Fruit fly (Drosophila melanogaster) whole organism, embryonic: ENCODE results near the gene kin17.

Experiments used
- Adf1 ChIP-seq: fragments of 200-800 bp; sonication (Bioruptor generic); IDR thresholded peaks from 2 replicates; pipeline ENCODE4 v1.3.6; 2022; ENCODE audit warnings: missing biosample characterization, missing genetic modification characterization
- Bgb ChIP-seq: fragments of 200-800 bp; sonication (Bioruptor generic); IDR thresholded peaks from 2 replicates; pipeline ENCODE4 v1.3.6; 2022; ENCODE audit warnings: missing biosample characterization, missing genetic modification characterization; ENCODE audit not compliant: partially characterized antibody
- CG10543 ChIP-seq: fragments of 200-800 bp; sonication (Bioruptor generic); optimal IDR thresholded peaks from 3 replicates; lab custom pipeline; 2017; ENCODE audit warnings: missing biosample characterization, mild to moderate bottlenecking, missing genetic modification characterization, moderate library complexity
- CG12769 ChIP-seq: fragments of 200-800 bp; sonication (Bioruptor generic); optimal IDR thresholded peaks from 2 replicates; lab custom pipeline; 2019; ENCODE audit warnings: missing biosample characterization, mild to moderate bottlenecking, missing genetic modification characterization, moderate library complexity
- CG15514 ChIP-seq: fragments of 200-800 bp; sonication (Bioruptor generic); optimal IDR thresholded peaks from 3 replicates; lab custom pipeline; 2017; ENCODE audit warnings: missing biosample characterization, missing genetic modification characterization, mild to moderate bottlenecking, moderate library complexity, missing genetic modification reagents
- CG1602 ChIP-seq: fragments of 200-800 bp; sonication (Bioruptor generic); optimal IDR thresholded peaks from 3 replicates; lab custom pipeline; 2016; ENCODE audit warnings: missing biosample characterization, missing genetic modification characterization
- CG17359 ChIP-seq: fragments of 200-800 bp; sonication (Bioruptor generic); optimal IDR thresholded peaks from 3 replicates; lab custom pipeline; 2018; ENCODE audit warnings: missing biosample characterization, mild to moderate bottlenecking, missing genetic modification characterization, moderate library complexity
- CG18764 ChIP-seq: fragments of 200-800 bp; sonication (Bioruptor generic); optimal IDR thresholded peaks from 3 replicates; lab custom pipeline; 2016; ENCODE audit warnings: missing biosample characterization, missing genetic modification characterization
- CG30403 ChIP-seq: fragments of 200-800 bp; sonication (Bioruptor generic); optimal IDR thresholded peaks from 3 replicates; lab custom pipeline; 2016; ENCODE audit warnings: missing biosample characterization, missing genetic modification characterization
- CG31224 ChIP-seq: fragments of 200-800 bp; sonication (Bioruptor generic); IDR thresholded peaks from 2 replicates; pipeline ENCODE4 v1.3.6; 2022; ENCODE audit warnings: missing biosample characterization, missing genetic modification characterization
- CG31388 ChIP-seq: fragments of 200-800 bp; sonication (Bioruptor generic); optimal IDR thresholded peaks from 2 replicates; lab custom pipeline; 2016; ENCODE audit warnings: missing biosample characterization, missing genetic modification characterization
- CG34422 ChIP-seq: fragments of 200-800 bp; sonication (Bioruptor generic); IDR thresholded peaks from 3 replicates; pipeline ENCODE4 v1.3.6; 2022; ENCODE audit warnings: missing biosample characterization, missing genetic modification characterization
- CG43689 ChIP-seq: fragments of 200-800 bp; sonication (Bioruptor generic); IDR thresholded peaks from 2 replicates; pipeline ENCODE4 v1.3.6; 2022; ENCODE audit warnings: missing biosample characterization, missing genetic modification characterization
- CG6175 ChIP-seq: fragments of 200-800 bp; sonication (Bioruptor generic); IDR thresholded peaks from 3 replicates; pipeline ENCODE4 v1.3.6; 2022; ENCODE audit warnings: missing biosample characterization, missing genetic modification characterization
- CG6813 ChIP-seq: fragments of 200-800 bp; sonication (Bioruptor generic); optimal IDR thresholded peaks from 2 replicates; lab custom pipeline; 2017; ENCODE audit warnings: missing biosample characterization, missing genetic modification characterization, mild to moderate bottlenecking, moderate library complexity, missing genetic modification reagents
- CG9215 ChIP-seq: fragments of 200-800 bp; sonication (Bioruptor generic); IDR thresholded peaks from 2 replicates; pipeline ENCODE4 v1.3.6; 2022; ENCODE audit warnings: missing biosample characterization, missing genetic modification characterization
- CTCF ChIP-seq: fragments of 200-800 bp; sonication (Bioruptor generic); optimal IDR thresholded peaks from 2 replicates; lab custom pipeline; 2017; ENCODE audit warnings: missing biosample characterization, mild to moderate bottlenecking, missing genetic modification characterization, moderate library complexity
- Drgx ChIP-seq: fragments of 200-800 bp; sonication (Bioruptor generic); IDR thresholded peaks from 2 replicates; pipeline ENCODE4 v1.3.6; 2022; ENCODE audit warnings: missing biosample characterization, missing genetic modification characterization
- Elba2 ChIP-seq: fragments of 200-800 bp; sonication (Bioruptor generic); optimal IDR thresholded peaks from 3 replicates; lab custom pipeline; 2016; ENCODE audit warnings: missing biosample characterization, missing genetic modification characterization
- HLH4C ChIP-seq: fragments of 200-800 bp; sonication (Bioruptor generic); IDR thresholded peaks from 3 replicates; pipeline ENCODE4 v1.3.6; 2022; ENCODE audit warnings: missing biosample characterization, missing genetic modification characterization; ENCODE audit not compliant: partially characterized antibody
- Hsf ChIP-seq: fragments of 200-800 bp; sonication (Bioruptor generic); optimal IDR thresholded peaks from 3 replicates; lab custom pipeline; 2016; ENCODE audit warnings: missing biosample characterization, missing genetic modification characterization
- Med ChIP-seq: fragments of 200-800 bp; sonication (Bioruptor generic); peaks from one replicate; lab custom pipeline; 2016; ENCODE audit warnings: missing biosample characterization, missing genetic modification characterization, mild to moderate bottlenecking, inconsistent platforms, moderate library complexity
- Rfx ChIP-seq: fragments of 200-800 bp; sonication (Bioruptor generic); IDR thresholded peaks from 2 replicates; pipeline ENCODE4 v1.3.6; 2022; ENCODE audit warnings: missing biosample characterization, missing genetic modification characterization
- Trl ChIP-seq, 3 experiments: fragments of >200 bp in 2 of 3; fragments of 200-800 bp in 1 of 3; sonication (Bioruptor generic) in 1 of 3; optimal IDR thresholded peaks; 2 replicates in 1 of 3; 3 replicates in 2 of 3; lab custom pipeline; 2016 to 2017; ENCODE audit warnings: missing biosample characterization in 1 of 3, missing genetic modification characterization in 1 of 3
- Xrp1 ChIP-seq: fragments of 200-800 bp; sonication (Bioruptor generic); IDR thresholded peaks from 2 replicates; pipeline ENCODE4 v1.3.6; 2022; ENCODE audit warnings: missing biosample characterization, missing genetic modification characterization
- bcd ChIP-seq: fragments of 200-800 bp; sonication (Bioruptor generic); optimal IDR thresholded peaks from 2 replicates; lab custom pipeline; 2017; ENCODE audit warnings: missing biosample characterization, mild to moderate bottlenecking, missing genetic modification characterization
- bsh ChIP-seq, 2 experiments: fragments of 200-800 bp; sonication (Bioruptor generic); optimal IDR thresholded peaks; 2 replicates each; lab custom pipeline; 2017 to 2018; ENCODE audit warnings: mild to moderate bottlenecking in 2 of 2, missing biosample characterization in 2 of 2, missing genetic modification characterization in 2 of 2, moderate library complexity in 1 of 2
- crol ChIP-seq: fragments of 200-800 bp; sonication (Bioruptor generic); IDR thresholded peaks from 2 replicates; pipeline ENCODE4 v1.3.6; 2022; ENCODE audit warnings: missing biosample characterization, missing genetic modification characterization
- eve ChIP-seq, 2 experiments: fragments of >200 bp; optimal IDR thresholded peaks; 2 replicates each; lab custom pipeline; 2017; ENCODE audit warnings: missing biosample characterization in 2 of 2, missing genetic modification characterization in 2 of 2
- fd3F ChIP-seq: fragments of 200-800 bp; sonication (Bioruptor generic); optimal IDR thresholded peaks from 2 replicates; lab custom pipeline; 2018; ENCODE audit warnings: missing biosample characterization, mild to moderate bottlenecking, missing genetic modification characterization, moderate library complexity
- fd96Cb ChIP-seq: fragments of 200-800 bp; sonication (Bioruptor generic); optimal IDR thresholded peaks from 2 replicates; lab custom pipeline; 2018; ENCODE audit warnings: missing biosample characterization, mild to moderate bottlenecking, missing genetic modification characterization, moderate library complexity
- gsb ChIP-seq: fragments of 200-800 bp; sonication (Bioruptor generic); IDR thresholded peaks from 2 replicates; pipeline ENCODE4 v1.3.6; 2022; ENCODE audit warnings: missing biosample characterization, missing genetic modification characterization
- hkb ChIP-seq, 2 experiments: fragments of 200-800 bp in 1 of 2; fragments of >200 bp in 1 of 2; sonication (Bioruptor generic) in 1 of 2; IDR thresholded peaks in 1 of 2; optimal IDR thresholded peaks in 1 of 2; 2 replicates each; pipeline versions ENCODE4 v1.3.6 to Lab custom; 2017 to 2022; ENCODE audit warnings: missing biosample characterization in 1 of 2, missing genetic modification characterization in 1 of 2
- kah ChIP-seq: fragments of 200-800 bp; sonication (Bioruptor generic); optimal IDR thresholded peaks from 2 replicates; lab custom pipeline; 2018; ENCODE audit warnings: missing biosample characterization, mild to moderate bottlenecking, missing genetic modification characterization
- lab ChIP-seq: fragments of 200-800 bp; sonication (Bioruptor generic); optimal IDR thresholded peaks from 3 replicates; lab custom pipeline; 2017; ENCODE audit warnings: missing biosample characterization, missing genetic modification characterization, mild to moderate bottlenecking, moderate library complexity, missing genetic modification reagents
- nom ChIP-seq: fragments of 200-800 bp; sonication (Bioruptor generic); optimal IDR thresholded peaks from 2 replicates; lab custom pipeline; 2017; ENCODE audit warnings: missing biosample characterization, missing genetic modification characterization, mild to moderate bottlenecking, moderate library complexity, missing genetic modification reagents
- peb ChIP-seq: fragments of 200-800 bp; sonication (Bioruptor generic); IDR thresholded peaks from 2 replicates; pipeline ENCODE4 v1.3.6; 2022; ENCODE audit warnings: missing biosample characterization, missing genetic modification characterization
- sd ChIP-seq: fragments of 200-800 bp; sonication (Bioruptor generic); optimal IDR thresholded peaks from 3 replicates; lab custom pipeline; 2018; ENCODE audit warnings: missing biosample characterization, mild to moderate bottlenecking, missing genetic modification characterization, moderate library complexity
- sens ChIP-seq: fragments of 200-800 bp; sonication (Bioruptor generic); peaks from one replicate; lab custom pipeline; 2016; ENCODE audit warnings: missing biosample characterization, missing genetic modification characterization
- sob ChIP-seq: fragments of 200-800 bp; sonication (Bioruptor generic); IDR thresholded peaks from 2 replicates; pipeline ENCODE4 v1.3.6; 2022; ENCODE audit warnings: missing biosample characterization, missing genetic modification characterization
- sug ChIP-seq: fragments of 200-800 bp; optimal IDR thresholded peaks from 2 replicates; lab custom pipeline; 2019; ENCODE audit warnings: missing biosample characterization, mild to moderate bottlenecking, missing genetic modification characterization, moderate library complexity
- vfl ChIP-seq: fragments of 200-800 bp; sonication (Bioruptor generic); optimal IDR thresholded peaks from 2 replicates; lab custom pipeline; 2016; ENCODE audit warnings: missing biosample characterization, missing genetic modification characterization
- vvl ChIP-seq: fragments of 200-800 bp; sonication (Bioruptor generic); IDR thresholded peaks from 2 replicates; pipeline ENCODE4 v1.3.6; 2022; ENCODE audit warnings: missing biosample characterization, missing genetic modification characterization
- yki ChIP-seq: fragments of >200 bp; optimal IDR thresholded peaks from 3 replicates; lab custom pipeline; 2018

kin17 gene

DNA sequence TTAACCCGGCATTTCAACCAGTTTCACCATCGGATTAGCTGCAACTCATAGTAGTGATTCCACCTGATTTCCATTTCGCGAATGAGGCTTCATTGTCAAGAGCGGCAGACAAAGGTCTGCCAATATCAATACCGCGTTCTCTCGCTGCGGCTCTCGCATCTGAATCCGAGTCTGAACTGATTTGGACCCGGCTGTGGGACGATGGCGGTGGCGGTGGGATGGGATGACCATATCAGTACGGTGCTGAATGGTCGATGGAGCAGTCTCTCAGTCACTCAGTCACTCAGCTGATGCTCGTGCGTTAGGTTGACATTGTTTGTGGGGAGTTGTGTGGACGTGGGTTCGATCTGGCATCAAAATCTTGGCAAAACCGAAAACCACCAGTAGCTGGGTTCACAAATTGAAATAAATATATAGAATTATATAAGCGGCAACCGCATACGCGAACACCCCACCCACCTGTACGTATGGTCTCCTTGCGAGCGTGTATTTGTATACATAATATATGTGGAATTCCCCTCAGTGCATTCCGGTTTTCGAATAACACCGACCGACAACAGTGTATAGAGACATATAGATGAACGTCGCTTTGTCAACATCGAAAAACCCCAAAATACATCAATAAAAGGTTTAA lies 39.5 kb upstream of the kin17 start, which contains the start of gene Spn77Ba (continued):
- TF ChIP-seq CG18764 (GFP tag; lab: Kevin White, UChicago) (no peak), CG43689 (GFP tag; lab: Robert Waterston, UW) (no peak), sd (tag; lab: Kevin White, UChicago) (peak; percentile 46), nom (GFP tag; lab: Kevin White, UChicago) (peak; percentile 84), CG31388 (GFP tag; lab: Kevin White, UChicago) (no peak), CTCF (GFP tag; lab: Kevin White, UChicago) (no peak), HLH4C (0 out of 3 replicates have a peak, but pooled peaks have one; percentile 31), Elba2 (GFP tag; lab: Kevin White, UChicago) (no peak), CG1602 (GFP tag; lab: Kevin White, UChicago) (no peak), lab (GFP tag; lab: Kevin White, UChicago) (peak; percentile 22), CG31224 (GFP tag; lab: Robert Waterston, UW) (no peak), CG34422 (0 out of 3 replicates have a peak, but pooled peaks have one; percentile 28), gsb (0 out of 2 replicates have a peak, but pooled peaks have one; percentile 18), vvl (peak; percentile 27; the same call in 1 of the 2 replicates), Trl (optimal IDR thresholded peaks at IDR 0.05; lab: Kevin White, UChicago) (peak in 1 of 2 experiments; percentile 33), Trl (GFP tag; optimal IDR thresholded peaks at IDR 0.05; lab: Kevin White, UChicago) (no peak), fd96Cb (tag; lab: Kevin White, UChicago) (no peak), kah (no peak), Drgx (peak; percentile 53), sug (tag; lab: Kevin White, UChicago) (peak; percentile 16), yki (lab: Kevin White, UChicago) (no peak), Adf1 (GFP tag; lab: Robert Waterston, UW) (peak; percentile 18; the same call in 1 of the 2 replicates), CG6175 (GFP tag; lab: Robert Waterston, UW) (peak; percentile 33; the same call in 1 of the 3 replicates), Hsf (GFP tag; lab: Kevin White, UChicago) (no peak), CG10543 (peak; percentile 6), CG15514 (no peak), sob (GFP tag; lab: Robert Waterston, UW) (0 out of 2 replicates have a peak, but pooled peaks have one; percentile 38), Med (GFP tag; lab: Kevin White, UChicago) (peak; percentile 48), vfl (GFP tag; lab: Kevin White, UChicago) (no peak), CG12769 (peak; percentile 35), peb (no peak), CG30403 (GFP tag; lab: Kevin White, UChicago) (no peak), bcd (GFP tag; lab: Kevin White, UChicago) (no peak), Bgb (GFP tag; lab: Robert Waterston, UW) (no peak), Rfx (GFP tag; lab: Robert Waterston, UW) (peak; percentile 36; the same call in 1 of the 2 replicates), crol (GFP tag; lab: Robert Waterston, UW) (peak; percentile 65)
- TF ChIP-seq, all 482 proteins: peak for 26

DNA sequence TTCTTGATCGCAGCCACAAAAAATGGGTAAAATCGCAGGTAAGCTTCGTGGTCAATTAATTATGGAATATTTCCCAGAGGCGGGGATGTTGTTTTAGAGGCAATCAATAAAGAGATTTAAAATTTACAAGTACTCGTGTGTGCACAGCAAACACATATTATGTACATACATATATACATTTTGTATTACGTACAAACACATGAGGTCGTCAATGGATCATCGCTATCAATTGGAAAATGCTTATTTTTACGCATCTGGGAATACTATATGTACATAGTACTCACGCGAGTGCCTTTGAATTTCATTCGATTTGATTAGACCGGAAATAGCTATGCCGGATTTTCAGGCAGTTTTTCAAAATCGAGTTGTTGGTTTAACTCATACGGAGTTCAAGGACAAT lies 38.9 kb upstream of the kin17 start:
- no peak for TF ChIP-seq CG6813 (GFP tag; lab: Kevin White, UChicago)
- TF ChIP-seq sens (GFP tag; lab: Kevin White, UChicago): peak; percentile 83
- 0 out of 2 replicates have a peak, but pooled peaks have one; percentile 10 for TF ChIP-seq Xrp1 (GFP tag; lab: Robert Waterston, UW)
- TF ChIP-seq fd3F (GFP tag; lab: Kevin White, UChicago): peak; percentile 8
- no peak for TF ChIP-seq CG17359 (tag; lab: Kevin White, UChicago)
- peak in 1 of 2 experiments; percentile 21 for TF ChIP-seq bsh (GFP tag; optimal IDR thresholded peaks at IDR 0.05; lab: Kevin White, UChicago)
- no peak for TF ChIP-seq hkb (optimal IDR thresholded peaks at IDR 0.05; lab: Kevin White, UChicago)
- 0 out of 2 replicates have a peak, but pooled peaks have one; percentile 11 for TF ChIP-seq hkb (GFP tag; IDR thresholded peaks at IDR 0.05; lab: Robert Waterston, UW)
- TF ChIP-seq Med (GFP tag; lab: Kevin White, UChicago): peak; percentile 0
- TF ChIP-seq CG9215 (GFP tag; lab: Robert Waterston, UW): no peak
- TF ChIP-seq eve (GFP tag; optimal IDR thresholded peaks at IDR 0.05; lab: Kevin White, UChicago): peak in 1 of 2 experiments; percentile 59
